Fruit fly (Drosophila melanogaster) whole organism, embryonic: Measurements from ENCODE around the gene bab1.

Experiments
- CG10274 ChIP-seq: fragments of 200-800 bp; sonication (Bioruptor generic); optimal IDR thresholded peaks from 3 replicates; lab custom pipeline; 2017; ENCODE audit warnings: missing biosample characterization, mild to moderate bottlenecking, missing genetic modification characterization
- CG10654 ChIP-seq: fragments of 200-800 bp; sonication (Bioruptor generic); optimal IDR thresholded peaks from 2 replicates; lab custom pipeline; 2016; ENCODE audit warnings: missing biosample characterization, missing genetic modification characterization
- CG11093 ChIP-seq: fragments of 200-800 bp; sonication (Bioruptor generic); IDR thresholded peaks from 3 replicates; pipeline ENCODE4 v1.3.6; 2022; ENCODE audit warnings: missing biosample characterization, missing genetic modification characterization
- CG12659 ChIP-seq: fragments of 200-800 bp; sonication (Bioruptor generic); optimal IDR thresholded peaks from 3 replicates; lab custom pipeline; 2017; ENCODE audit warnings: mild to moderate bottlenecking, missing biosample characterization, missing genetic modification reagents, missing genetic modification characterization
- CG15073 ChIP-seq: fragments of 200-800 bp; sonication (Bioruptor generic); optimal IDR thresholded peaks from 2 replicates; lab custom pipeline; 2016; ENCODE audit warnings: missing biosample characterization, missing genetic modification characterization
- CG17328 ChIP-seq: fragments of 200-800 bp; sonication (Bioruptor generic); IDR thresholded peaks from 2 replicates; pipeline ENCODE4 v1.3.6; 2022; ENCODE audit warnings: missing biosample characterization, missing genetic modification characterization
- CG17361 ChIP-seq: fragments of 200-800 bp; sonication (Bioruptor generic); IDR thresholded peaks from 3 replicates; pipeline ENCODE4 v1.3.6; 2022; ENCODE audit warnings: missing biosample characterization, missing genetic modification characterization
- CG17385 ChIP-seq: fragments of 200-800 bp; sonication (Bioruptor generic); optimal IDR thresholded peaks from 3 replicates; lab custom pipeline; 2018; ENCODE audit warnings: missing biosample characterization, mild to moderate bottlenecking, missing genetic modification characterization
- CG17568 ChIP-seq: fragments of 200-800 bp; sonication (Bioruptor generic); optimal IDR thresholded peaks from 2 replicates; lab custom pipeline; 2018; ENCODE audit warnings: missing biosample characterization, mild to moderate bottlenecking, missing genetic modification characterization, moderate library complexity
- CG17912 ChIP-seq: fragments of 200-800 bp; sonication (Bioruptor generic); optimal IDR thresholded peaks from 2 replicates; lab custom pipeline; 2018; ENCODE audit warnings: missing biosample characterization, mild to moderate bottlenecking, missing genetic modification characterization
- CG18619 ChIP-seq: fragments of 200-800 bp; sonication (Bioruptor generic); optimal IDR thresholded peaks from 3 replicates; lab custom pipeline; 2017; ENCODE audit warnings: missing biosample characterization, mild to moderate bottlenecking, missing genetic modification characterization
- CG2116 ChIP-seq: fragments of 200-800 bp; sonication (Bioruptor generic); optimal IDR thresholded peaks from 3 replicates; lab custom pipeline; 2018; ENCODE audit warnings: missing biosample characterization, mild to moderate bottlenecking, missing genetic modification characterization
- CG4328 ChIP-seq: fragments of 200-800 bp; sonication (Bioruptor generic); optimal IDR thresholded peaks from 3 replicates; lab custom pipeline; 2017; ENCODE audit warnings: missing biosample characterization, missing genetic modification reagents, missing genetic modification characterization
- CG5245 ChIP-seq: fragments of 200-800 bp; sonication (Bioruptor generic); optimal IDR thresholded peaks from 3 replicates; lab custom pipeline; 2016; ENCODE audit warnings: missing biosample characterization, missing genetic modification characterization
- CG6813 ChIP-seq: fragments of 200-800 bp; sonication (Bioruptor generic); optimal IDR thresholded peaks from 2 replicates; lab custom pipeline; 2017; ENCODE audit warnings: missing biosample characterization, missing genetic modification characterization, mild to moderate bottlenecking, moderate library complexity, missing genetic modification reagents
- CG7928 ChIP-seq: fragments of 200-800 bp; sonication (Bioruptor generic); optimal IDR thresholded peaks from 2 replicates; lab custom pipeline; 2017; ENCODE audit warnings: missing biosample characterization, mild to moderate bottlenecking, missing genetic modification characterization
- CG8089 ChIP-seq: fragments of 200-800 bp; sonication (Bioruptor generic); optimal IDR thresholded peaks from 3 replicates; lab custom pipeline; 2016; ENCODE audit warnings: missing biosample characterization, missing genetic modification characterization
- CG9876 ChIP-seq: fragments of 200-800 bp; sonication (Bioruptor generic); optimal IDR thresholded peaks from 2 replicates; lab custom pipeline; 2016; ENCODE audit warnings: missing biosample characterization, missing genetic modification characterization
- Chrac-16 ChIP-seq: fragments of 200-800 bp; sonication (Bioruptor generic); optimal IDR thresholded peaks from 3 replicates; lab custom pipeline; 2016; ENCODE audit warnings: missing biosample characterization, missing genetic modification characterization
- D ChIP-seq, 2 experiments: fragments of 200-800 bp in 1 of 2; fragments of >200 bp in 1 of 2; sonication (Bioruptor generic) in 1 of 2; optimal IDR thresholded peaks; 2 replicates in 1 of 2; 3 replicates in 1 of 2; lab custom pipeline; 2017; ENCODE audit warnings: mild to moderate bottlenecking in 1 of 2, missing biosample characterization in 1 of 2, missing genetic modification characterization in 1 of 2, missing genetic modification reagents in 1 of 2
- D19A ChIP-seq: fragments of 200-800 bp; optimal IDR thresholded peaks from 3 replicates; lab custom pipeline; 2019; ENCODE audit warnings: missing biosample characterization, mild to moderate bottlenecking, missing genetic modification characterization, moderate library complexity
- Eip74EF ChIP-seq, 2 experiments: fragments of 200-800 bp in 1 of 2; fragments of >200 bp in 1 of 2; sonication (Bioruptor generic) in 1 of 2; optimal IDR thresholded peaks; 2 replicates each; lab custom pipeline; 2017 to 2019; ENCODE audit warnings: missing biosample characterization in 2 of 2, missing genetic modification characterization in 2 of 2, mild to moderate bottlenecking in 1 of 2, moderate library complexity in 1 of 2
- Fer1 ChIP-seq: fragments of 200-800 bp; sonication (Bioruptor generic); optimal IDR thresholded peaks from 2 replicates; lab custom pipeline; 2017; ENCODE audit warnings: missing biosample characterization, mild to moderate bottlenecking, missing genetic modification characterization
- Hand ChIP-seq: fragments of 200-800 bp; sonication (Bioruptor generic); optimal IDR thresholded peaks from 2 replicates; lab custom pipeline; 2017; ENCODE audit warnings: mild to moderate bottlenecking, missing biosample characterization, missing genetic modification reagents, missing genetic modification characterization
- Hmr ChIP-seq: fragments of 200-800 bp; sonication (Bioruptor generic); optimal IDR thresholded peaks from 3 replicates; lab custom pipeline; 2017; ENCODE audit warnings: mild to moderate bottlenecking, missing biosample characterization, missing genetic modification reagents, missing genetic modification characterization
- Lpt ChIP-seq: fragments of >200 bp; optimal IDR thresholded peaks from 2 replicates; lab custom pipeline; 2018; ENCODE audit warnings: missing biosample characterization, missing genetic modification characterization
- MTF-1 ChIP-seq: fragments of 200-800 bp; sonication (Bioruptor generic); optimal IDR thresholded peaks from 2 replicates; lab custom pipeline; 2018; ENCODE audit warnings: missing biosample characterization, mild to moderate bottlenecking, missing genetic modification characterization, borderline replicate concordance
- Max ChIP-seq: fragments of 200-800 bp; sonication (Bioruptor generic); optimal IDR thresholded peaks from 2 replicates; lab custom pipeline; 2016; ENCODE audit warnings: missing biosample characterization, mild to moderate bottlenecking, missing genetic modification characterization
- Nf-YA ChIP-seq: fragments of 200-800 bp; sonication (Bioruptor generic); IDR thresholded peaks from 2 replicates; pipeline ENCODE4 v1.3.6; 2022; ENCODE audit warnings: missing biosample characterization, missing genetic modification characterization
- Rx ChIP-seq: fragments of 200-800 bp; sonication (Bioruptor generic); IDR thresholded peaks from 2 replicates; pipeline ENCODE4 v1.3.6; 2022; ENCODE audit warnings: missing biosample characterization, missing genetic modification characterization
- TFAM ChIP-seq: fragments of 200-800 bp; sonication (Bioruptor generic); optimal IDR thresholded peaks from 2 replicates; lab custom pipeline; 2017; ENCODE audit warnings: missing biosample characterization, missing genetic modification characterization, inconsistent platforms
- Trl ChIP-seq, 3 experiments: fragments of >200 bp in 2 of 3; fragments of 200-800 bp in 1 of 3; sonication (Bioruptor generic) in 1 of 3; optimal IDR thresholded peaks; 2 replicates in 1 of 3; 3 replicates in 2 of 3; lab custom pipeline; 2016 to 2017; ENCODE audit warnings: missing biosample characterization in 1 of 3, missing genetic modification characterization in 1 of 3
- ap ChIP-seq: fragments of 200-800 bp; sonication (Bioruptor generic); IDR thresholded peaks from 2 replicates; pipeline ENCODE4 v1.3.6; 2022; ENCODE audit warnings: missing biosample characterization, missing genetic modification characterization
- az2 ChIP-seq: fragments of 200-800 bp; sonication (Bioruptor generic); optimal IDR thresholded peaks from 3 replicates; lab custom pipeline; 2016; ENCODE audit warnings: missing biosample characterization, missing genetic modification characterization
- bsh ChIP-seq, 2 experiments: fragments of 200-800 bp; sonication (Bioruptor generic); optimal IDR thresholded peaks; 2 replicates each; lab custom pipeline; 2017 to 2018; ENCODE audit warnings: mild to moderate bottlenecking in 2 of 2, missing biosample characterization in 2 of 2, missing genetic modification characterization in 2 of 2, moderate library complexity in 1 of 2
- chif ChIP-seq, 2 experiments: fragments of 200-800 bp; sonication (Bioruptor generic); optimal IDR thresholded peaks; 3 replicates each; lab custom pipeline; 2016; ENCODE audit warnings: missing biosample characterization in 2 of 2, missing genetic modification characterization in 2 of 2
- chm ChIP-seq: fragments of 200-800 bp; sonication (Bioruptor generic); IDR thresholded peaks from 2 replicates; pipeline ENCODE4 v1.3.6; 2022; ENCODE audit warnings: missing biosample characterization, missing genetic modification characterization
- grau ChIP-seq: fragments of 200-800 bp; optimal IDR thresholded peaks from 3 replicates; lab custom pipeline; 2019; ENCODE audit warnings: missing biosample characterization, mild to moderate bottlenecking, missing genetic modification characterization, moderate library complexity
- grn ChIP-seq: fragments of 200-800 bp; sonication (Bioruptor generic); optimal IDR thresholded peaks from 3 replicates; lab custom pipeline; 2017; ENCODE audit warnings: missing biosample characterization, missing genetic modification characterization
- hbn ChIP-seq: fragments of 200-800 bp; sonication (Bioruptor generic); IDR thresholded peaks from 2 replicates; pipeline ENCODE4 v1.3.6; 2022; ENCODE audit warnings: missing biosample characterization, missing genetic modification characterization; ENCODE audit not compliant: partially characterized antibody
- hkb ChIP-seq, 2 experiments: fragments of 200-800 bp in 1 of 2; fragments of >200 bp in 1 of 2; sonication (Bioruptor generic) in 1 of 2; IDR thresholded peaks in 1 of 2; optimal IDR thresholded peaks in 1 of 2; 2 replicates each; pipeline versions ENCODE4 v1.3.6 to Lab custom; 2017 to 2022; ENCODE audit warnings: missing biosample characterization in 1 of 2, missing genetic modification characterization in 1 of 2
- jumu ChIP-seq: fragments of 200-800 bp; sonication (Bioruptor generic); optimal IDR thresholded peaks from 3 replicates; lab custom pipeline; 2016; ENCODE audit warnings: missing biosample characterization, missing genetic modification characterization
- pb ChIP-seq: fragments of 200-800 bp; sonication (Bioruptor generic); optimal IDR thresholded peaks from 3 replicates; lab custom pipeline; 2016; ENCODE audit warnings: missing biosample characterization, missing genetic modification characterization
- pho ChIP-seq: fragments of 200-800 bp; sonication (Bioruptor generic); optimal IDR thresholded peaks from 2 replicates; lab custom pipeline; 2016; ENCODE audit warnings: missing biosample characterization, missing genetic modification characterization
- shn ChIP-seq: fragments of 200-800 bp; sonication (Bioruptor generic); optimal IDR thresholded peaks from 3 replicates; lab custom pipeline; 2016; ENCODE audit warnings: missing biosample characterization, missing genetic modification characterization
- sqz ChIP-seq: fragments of 200-800 bp; sonication (Bioruptor generic); optimal IDR thresholded peaks from 3 replicates; lab custom pipeline; 2018; ENCODE audit warnings: missing biosample characterization, mild to moderate bottlenecking, missing genetic modification characterization
- twi ChIP-seq: fragments of 200-800 bp; optimal IDR thresholded peaks from 2 replicates; lab custom pipeline; 2019; ENCODE audit warnings: missing biosample characterization, mild to moderate bottlenecking, missing genetic modification characterization, moderate library complexity
- vvl ChIP-seq: fragments of 200-800 bp; sonication (Bioruptor generic); IDR thresholded peaks from 2 replicates; pipeline ENCODE4 v1.3.6; 2022; ENCODE audit warnings: missing biosample characterization, missing genetic modification characterization

bab1 gene

DNA sequence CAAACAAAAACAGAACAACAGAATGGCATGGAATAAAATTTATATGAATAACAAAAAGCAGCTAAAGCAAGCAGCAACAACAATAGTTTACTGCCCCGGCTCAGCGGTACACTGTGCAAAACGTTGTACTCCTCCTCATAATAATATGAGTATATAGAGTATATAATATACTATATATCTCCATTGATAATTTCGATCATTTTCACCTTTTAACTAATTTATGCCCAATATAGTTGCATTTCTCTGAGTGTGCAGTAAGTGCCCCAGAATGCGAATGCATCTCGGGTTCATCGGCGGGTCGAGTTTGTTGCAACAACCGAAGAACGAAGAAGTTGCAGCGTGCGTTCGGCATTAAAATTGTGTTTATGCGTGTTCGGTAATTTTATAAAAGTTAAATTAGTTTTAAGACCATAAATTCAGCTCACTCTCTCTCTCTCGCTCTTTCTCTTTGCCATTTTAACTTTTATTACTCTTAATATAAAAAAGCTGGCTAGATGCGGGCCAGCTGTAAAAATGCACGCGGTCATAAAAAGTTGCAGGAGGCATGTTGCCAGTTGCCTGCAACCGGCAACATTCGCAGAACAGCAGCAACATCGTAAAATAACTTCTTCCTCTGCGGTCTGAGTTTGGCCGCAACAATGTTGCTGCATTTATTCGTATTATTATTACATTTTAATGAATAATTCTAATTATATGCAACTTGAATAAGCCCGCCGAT lies 16.4 kb downstream of the bab1 start (continued):
- TF ChIP-seq CG6813 (GFP tag; lab: Kevin White, UChicago): no peak
- peak; percentile 37; the same call in 1 of the 2 replicates for TF ChIP-seq CG17328 (GFP tag; lab: Robert Waterston, UW)
- no peak for TF ChIP-seq grn (GFP tag; lab: Kevin White, UChicago)
- TF ChIP-seq Trl (optimal IDR thresholded peaks at IDR 0.05; lab: Kevin White, UChicago): no peak
- no peak for TF ChIP-seq Trl (GFP tag; optimal IDR thresholded peaks at IDR 0.05; lab: Kevin White, UChicago)
- no peak for TF ChIP-seq MTF-1 (GFP tag; lab: Kevin White, UChicago)
- no peak for TF ChIP-seq CG11093 (GFP tag; lab: Robert Waterston, UW)
- TF ChIP-seq CG12659 (GFP tag; lab: Kevin White, UChicago): no peak
- TF ChIP-seq chm (GFP tag; lab: Robert Waterston, UW): no peak
- TF ChIP-seq CG10654 (GFP tag; lab: Kevin White, UChicago): no peak
- TF ChIP-seq CG2116: no peak
- TF ChIP-seq Lpt (GFP tag; lab: Kevin White, UChicago): no peak
- TF ChIP-seq grau (tag; lab: Kevin White, UChicago): no peak
- TF ChIP-seq CG17568 (GFP tag; lab: Kevin White, UChicago): no peak
- no peak for TF ChIP-seq CG5245 (GFP tag; lab: Kevin White, UChicago)
- no peak for TF ChIP-seq CG4328
- no peak for TF ChIP-seq CG18619 (GFP tag; lab: Kevin White, UChicago)
- peak; percentile 35 to 70 for TF ChIP-seq bsh (GFP tag; optimal IDR thresholded peaks at IDR 0.05; lab: Kevin White, UChicago)
- TF ChIP-seq pho (GFP tag; lab: Kevin White, UChicago): no peak
- TF ChIP-seq CG17912 (GFP tag; lab: Kevin White, UChicago): no peak
- TF ChIP-seq CG15073: no peak
- TF ChIP-seq ap (GFP tag; lab: Robert Waterston, UW): no peak
- TF ChIP-seq az2 (GFP tag; lab: Kevin White, UChicago): peak; percentile 11
- no peak for TF ChIP-seq jumu (GFP tag; lab: Kevin White, UChicago)
- TF ChIP-seq Hmr (GFP tag; lab: Kevin White, UChicago): no peak
- no peak for TF ChIP-seq Fer1 (GFP tag; lab: Kevin White, UChicago)
- TF ChIP-seq pb: no peak
- TF ChIP-seq Chrac-16 (GFP tag; lab: Kevin White, UChicago): no peak
- TF ChIP-seq Max (GFP tag; lab: Kevin White, UChicago): no peak
- TF ChIP-seq Eip74EF (GFP tag; optimal IDR thresholded peaks at IDR 0.05; lab: Kevin White, UChicago): no peak
- no peak for TF ChIP-seq chif (GFP tag; optimal IDR thresholded peaks at IDR 0.05; lab: Kevin White, UChicago)
- no peak for TF ChIP-seq Hand
- TF ChIP-seq D19A: no peak
- TF ChIP-seq shn: no peak
- TF ChIP-seq CG17385 (GFP tag; lab: Kevin White, UChicago): no peak
- no peak for TF ChIP-seq CG8089
- no peak for TF ChIP-seq CG9876
- no peak for TF ChIP-seq Rx
- TF ChIP-seq CG7928 (GFP tag; lab: Kevin White, UChicago): no peak
- TF ChIP-seq hbn: no peak
- TF ChIP-seq Nf-YA (GFP tag; lab: Robert Waterston, UW): no peak
- no peak for TF ChIP-seq CG17361 (GFP tag; lab: Robert Waterston, UW)
- TF ChIP-seq D (optimal IDR thresholded peaks at IDR 0.05; lab: Kevin White, UChicago): no peak
- TF ChIP-seq D (GFP tag; optimal IDR thresholded peaks at IDR 0.05; lab: Kevin White, UChicago): peak; percentile 7
- TF ChIP-seq hkb (optimal IDR thresholded peaks at IDR 0.05; lab: Kevin White, UChicago): no peak
- TF ChIP-seq hkb (GFP tag; IDR thresholded peaks at IDR 0.05; lab: Robert Waterston, UW): no peak
- TF ChIP-seq sqz (GFP tag; lab: Kevin White, UChicago): no peak
- TF ChIP-seq vvl (GFP tag; lab: Robert Waterston, UW): no peak
- TF ChIP-seq TFAM (GFP tag; lab: Kevin White, UChicago): no peak
- TF ChIP-seq CG10274: no peak
- no peak for TF ChIP-seq twi (tag; lab: Kevin White, UChicago)
